Fruit fly (Drosophila melanogaster) whole organism, wandering third instar larva: ENCODE data around the gene ben.
A peak's percentile ranks its signal among the peaks of the same experiment; 100 is the strongest.
"Not testable (repeated sequence)": the region's sequence is repeated elsewhere in the genome, so short reads cannot be mapped to it uniquely, and the experiment has no call there.

ENCODE experiments used
- CG9705 ChIP-seq: fragments of 200-800 bp; sonication (Bioruptor generic); optimal IDR thresholded peaks from 2 replicates; lab custom pipeline; 2018; ENCODE audit warnings: missing biosample characterization, mild to moderate bottlenecking, missing genetic modification characterization
- CrebA ChIP-seq: fragments of 200-800 bp; sonication (Bioruptor generic); optimal IDR thresholded peaks from 2 replicates; lab custom pipeline; 2016; ENCODE audit warnings: missing biosample characterization, mild to moderate bottlenecking, missing genetic modification characterization, borderline replicate concordance
- Dfd ChIP-seq: fragments of >200 bp; optimal IDR thresholded peaks from 2 replicates; lab custom pipeline; 2017; ENCODE audit warnings: missing biosample characterization, missing genetic modification characterization
- HLH106 ChIP-seq: fragments of 200-800 bp; optimal IDR thresholded peaks from 3 replicates; lab custom pipeline; 2019; ENCODE audit warnings: missing biosample characterization, mild to moderate bottlenecking, missing genetic modification characterization, moderate library complexity
- Hnf4 ChIP-seq: fragments of 200-800 bp; sonication (Bioruptor generic); optimal IDR thresholded peaks from 2 replicates; lab custom pipeline; 2016; ENCODE audit warnings: missing biosample characterization, mild to moderate bottlenecking, missing genetic modification characterization
- Hr78 ChIP-seq: fragments of >200 bp; optimal IDR thresholded peaks from 2 replicates; lab custom pipeline; 2017; ENCODE audit warnings: missing biosample characterization, missing genetic modification characterization
- Hr83 ChIP-seq: fragments of 200-300 bp; sonication (Bioruptor generic); optimal IDR thresholded peaks from 2 replicates; lab custom pipeline; 2016; ENCODE audit warnings: missing biosample characterization, mild to moderate bottlenecking, missing genetic modification characterization, moderate library complexity; ENCODE audit not compliant: poor library complexity, severe bottlenecking
- Jra ChIP-seq: sonication (Bioruptor generic); optimal IDR thresholded peaks from 2 replicates; lab custom pipeline; 2016; ENCODE audit warnings: missing biosample characterization, missing genetic modification characterization
- N ChIP-seq: fragments of >200 bp; optimal IDR thresholded peaks from 2 replicates; lab custom pipeline; 2018; ENCODE audit warnings: missing biosample characterization, missing external identifiers, missing genetic modification characterization
- OdsH ChIP-seq: fragments of 200-800 bp; sonication (Bioruptor generic); optimal IDR thresholded peaks from 2 replicates; lab custom pipeline; 2016; ENCODE audit warnings: missing biosample characterization, mild to moderate bottlenecking, missing genetic modification characterization
- Rel ChIP-seq, 2 experiments: fragments of 200-800 bp; sonication (Bioruptor generic) in 1 of 2; optimal IDR thresholded peaks; 2 replicates in 1 of 2; 3 replicates in 1 of 2; lab custom pipeline; 2016 to 2019; ENCODE audit warnings: mild to moderate bottlenecking in 2 of 2, missing biosample characterization in 2 of 2, missing genetic modification characterization in 2 of 2, moderate library complexity in 1 of 2
- Sp1 ChIP-seq: fragments of 200-800 bp; sonication (Bioruptor generic); optimal IDR thresholded peaks from 3 replicates; lab custom pipeline; 2019; ENCODE audit warnings: missing biosample characterization, mild to moderate bottlenecking, missing genetic modification characterization, moderate library complexity
- br ChIP-seq: fragments of 200-800 bp; sonication (Bioruptor generic); optimal IDR thresholded peaks from 2 replicates; lab custom pipeline; 2016; ENCODE audit warnings: missing biosample characterization, missing genetic modification characterization
- brk ChIP-seq: fragments of 200-800 bp; sonication (Bioruptor generic); optimal IDR thresholded peaks from 2 replicates; lab custom pipeline; 2016; ENCODE audit warnings: missing biosample characterization, mild to moderate bottlenecking, missing genetic modification characterization
- dmrt93B ChIP-seq: fragments of 200-800 bp; sonication (Bioruptor generic); optimal IDR thresholded peaks from 2 replicates; lab custom pipeline; 2018; ENCODE audit warnings: missing biosample characterization, mild to moderate bottlenecking, missing genetic modification characterization
- dsf ChIP-seq: sonication (Bioruptor generic); optimal IDR thresholded peaks from 2 replicates; lab custom pipeline; 2016; ENCODE audit warnings: missing biosample characterization, missing genetic modification characterization, borderline replicate concordance
- ey ChIP-seq: fragments of 200-800 bp; sonication (Bioruptor generic); optimal IDR thresholded peaks from 2 replicates; lab custom pipeline; 2016; ENCODE audit warnings: missing biosample characterization, missing genetic modification characterization
- foxo ChIP-seq, 2 experiments: fragments of 200-800 bp; sonication (Bioruptor generic); optimal IDR thresholded peaks; 2 replicates in 1 of 2; 3 replicates in 1 of 2; lab custom pipeline; 2016 to 2017; ENCODE audit warnings: missing biosample characterization in 2 of 2, missing genetic modification characterization in 2 of 2
- fru ChIP-seq: fragments of 200-800 bp; sonication (Bioruptor generic); optimal IDR thresholded peaks from 3 replicates; lab custom pipeline; 2016; ENCODE audit warnings: missing biosample characterization, mild to moderate bottlenecking, missing genetic modification characterization
- h ChIP-seq: fragments of 200-800 bp; sonication (Bioruptor generic); optimal IDR thresholded peaks from 3 replicates; lab custom pipeline; 2016; ENCODE audit warnings: missing biosample characterization, mild to moderate bottlenecking, missing genetic modification characterization
- jim ChIP-seq: fragments of 175-275, 200-325 bp; sonication (Bioruptor generic); optimal IDR thresholded peaks from 2 replicates; lab custom pipeline; 2016; ENCODE audit warnings: missing biosample characterization, mild to moderate bottlenecking, missing genetic modification characterization
- lola ChIP-seq: fragments of >200 bp; optimal IDR thresholded peaks from 2 replicates; lab custom pipeline; 2017; ENCODE audit warnings: missing biosample characterization, missing genetic modification characterization
- psq ChIP-seq: fragments of 200-800 bp; sonication (Bioruptor generic); optimal IDR thresholded peaks from 3 replicates; lab custom pipeline; 2017; ENCODE audit warnings: missing biosample characterization, mild to moderate bottlenecking, missing genetic modification characterization, moderate library complexity
- rgr ChIP-seq: fragments of 200-800 bp; sonication (Bioruptor generic); optimal IDR thresholded peaks from 3 replicates; lab custom pipeline; 2016; ENCODE audit warnings: missing biosample characterization, mild to moderate bottlenecking, missing genetic modification characterization
- sage ChIP-seq: fragments of 200-800 bp; sonication (Bioruptor generic); optimal IDR thresholded peaks from 2 replicates; lab custom pipeline; 2016; ENCODE audit warnings: missing biosample characterization, mild to moderate bottlenecking, missing genetic modification characterization
- sv ChIP-seq: fragments of 200-800 bp; sonication (Bioruptor generic); optimal IDR thresholded peaks from 3 replicates; lab custom pipeline; 2016; ENCODE audit warnings: missing biosample characterization, missing genetic modification characterization
- usp ChIP-seq: fragments of >200 bp; optimal IDR thresholded peaks from 2 replicates; lab custom pipeline; 2017; ENCODE audit warnings: missing biosample characterization, missing genetic modification characterization

ben gene

dm6 chrX:13993144-13993700 lies 2.9 kb upstream of the ben start:
- TF ChIP-seq psq (GFP tag; lab: Kevin White, UChicago) (peak; percentile 23), HLH106 (tag; lab: Kevin White, UChicago) (no peak), CrebA (GFP tag; lab: Kevin White, UChicago) (peak; percentile 66), Rel (GFP tag; optimal IDR thresholded peaks at IDR 0.05; lab: Kevin White, UChicago) (no peak), Rel (tag; optimal IDR thresholded peaks at IDR 0.05; lab: Kevin White, UChicago) (peak; percentile 37), Sp1 (peak; percentile 81), brk (GFP tag; lab: Kevin White, UChicago) (no peak), dsf (GFP tag; lab: Kevin White, UChicago) (no peak), Hr78 (no peak), OdsH (GFP tag; lab: Kevin White, UChicago) (no peak), foxo (GFP tag; optimal IDR thresholded peaks at IDR 0.05; lab: Kevin White, UChicago) (no peak), CG9705 (peak; percentile 9)

dm6 chrX:13994783-13995341 lies 1.3 kb upstream of the ben start:
- TF ChIP-seq h (peak; percentile 53), Rel (GFP tag; optimal IDR thresholded peaks at IDR 0.05; lab: Kevin White, UChicago) (no peak), Rel (tag; optimal IDR thresholded peaks at IDR 0.05; lab: Kevin White, UChicago) (peak; percentile 7), Sp1 (peak; percentile 56), usp (GFP tag; lab: Kevin White, UChicago) (no peak), Hr83 (peak; percentile 45), dmrt93B (peak; percentile 8), CrebA (GFP tag; lab: Kevin White, UChicago) (peak; percentile 56), rgr (GFP tag; lab: Kevin White, UChicago) (peak; percentile 36), Jra (peak; percentile 46), Dfd (peak; percentile 47), CG9705 (no peak), N (GFP tag; lab: Kevin White, UChicago) (peak; percentile 43), dsf (GFP tag; lab: Kevin White, UChicago) (no peak), psq (GFP tag; lab: Kevin White, UChicago) (peak; percentile 74), jim (GFP tag; lab: Kevin White, UChicago) (peak; percentile 30)
- TF ChIP-seq, all 38 proteins: peak for 12

dm6 chrX:13996724-13997281 lies 658 bp downstream of the ben start:
- TF ChIP-seq OdsH (GFP tag; lab: Kevin White, UChicago) (no peak), Dfd (peak; percentile 64), psq (GFP tag; lab: Kevin White, UChicago) (peak; percentile 89)

dm6 chrX:13999910-14000309 lies 3.8 kb downstream of the ben start, which contains the start of gene Ste12DOR:
Gene Ste12DOR (plus strand): TSS chrX:14000210.
- TF ChIP-seq sv (GFP tag; lab: Kevin White, UChicago); Jra; ey (GFP tag; lab: Kevin White, UChicago): not testable (repeated sequence)
- TF ChIP-seq, all 38 proteins: peak for 0; not testable (repeated sequence) for 38

- TF ChIP-seq br (GFP tag; lab: Kevin White, UChicago) (no peak), Rel (GFP tag; optimal IDR thresholded peaks at IDR 0.05; lab: Kevin White, UChicago) (no peak), Rel (tag; optimal IDR thresholded peaks at IDR 0.05; lab: Kevin White, UChicago) (peak; percentile 62)
These were observed 18.0 kb downstream of the ben start for dm6 chrX:14014177-14014576.

dm6 chrX:14014678-14015444 lies 18.7 kb downstream of the ben start:
- TF ChIP-seq Hnf4 (GFP tag; lab: Kevin White, UChicago) (peak; percentile 53), fru (GFP tag; lab: Kevin White, UChicago) (peak; percentile 1), sage (no peak), lola (no peak)
